Worm (Caenorhabditis elegans) whole organism, young adult: ENCODE data around the gene cpr-4.

Experiments used
- F57A8.1 ChIP-seq: fragments of 200-800 bp; sonication (Bioruptor generic); optimal IDR thresholded peaks from 2 replicates; lab custom pipeline; 2018; ENCODE audit warnings: mild to moderate bottlenecking, missing genetic modification characterization, moderate library complexity, missing compliant biosample characterization
- sea-2 ChIP-seq: fragments of 200-800 bp; sonication (Bioruptor generic); IDR thresholded peaks from 2 replicates; pipeline ENCODE4 v1.3.6; 2022; ENCODE audit warnings: missing genetic modification characterization, missing compliant biosample characterization
- xnd-1 ChIP-seq: sonication (generic microtip); optimal IDR thresholded peaks from 2 replicates; lab custom pipeline; 2016; ENCODE audit warnings: missing genotype, missing genetic modification reagents, missing genetic modification characterization, missing compliant biosample characterization

DNA sequence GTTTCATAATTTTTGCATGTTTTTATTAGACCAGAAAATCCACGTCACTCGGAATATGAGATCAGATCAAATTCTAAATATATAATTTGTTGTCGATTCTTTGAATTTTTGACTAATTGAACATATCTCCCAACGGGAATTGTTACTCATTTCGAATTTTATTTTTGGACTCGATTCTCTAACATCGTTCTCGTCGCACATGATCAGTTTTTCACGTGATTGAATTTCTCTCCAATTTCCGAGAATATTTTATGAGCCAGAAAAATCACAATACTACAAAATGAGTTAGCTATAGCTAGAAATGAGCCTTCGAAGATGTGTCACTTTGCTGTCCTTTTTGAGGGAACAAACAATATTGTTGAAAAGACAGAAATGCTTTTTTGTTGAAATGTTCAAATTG, 16.3 kb downstream of the cpr-4 start:
- TF ChIP-seq F57A8.1 (GFP tag; lab: Kevin White, UChicago) (no peak), sea-2 (GFP tag; lab: Robert Waterston, UW) (no peak), xnd-1 (tag; lab: Kevin White, UChicago) (no peak)
